Fruit fly (Drosophila melanogaster) whole organism, embryonic: ENCODE measurements around the gene Syt7.

Experiments used
- Ada2b ChIP-seq: fragments of 200-800 bp; sonication (Bioruptor generic); IDR thresholded peaks from 2 replicates; pipeline ENCODE4 v1.3.6; 2022; ENCODE audit warnings: missing biosample characterization, missing genetic modification characterization
- Atf6 ChIP-seq: fragments of 200-800 bp; sonication (Bioruptor generic); IDR thresholded peaks from 2 replicates; pipeline ENCODE4 v1.3.6; 2022; ENCODE audit warnings: missing biosample characterization, missing genetic modification characterization
- CG10147 ChIP-seq: fragments of 200-800 bp; sonication (Bioruptor generic); optimal IDR thresholded peaks from 2 replicates; lab custom pipeline; 2019; ENCODE audit warnings: missing biosample characterization, mild to moderate bottlenecking, missing genetic modification characterization, moderate library complexity
- CG10274 ChIP-seq: fragments of 200-800 bp; sonication (Bioruptor generic); optimal IDR thresholded peaks from 3 replicates; lab custom pipeline; 2017; ENCODE audit warnings: missing biosample characterization, mild to moderate bottlenecking, missing genetic modification characterization
- CG10366 ChIP-seq: fragments of 200-800 bp; sonication (Bioruptor generic); IDR thresholded peaks from 2 replicates; pipeline ENCODE4 v1.3.6; 2022; ENCODE audit warnings: missing biosample characterization, missing genetic modification characterization
- CG10654 ChIP-seq: fragments of 200-800 bp; sonication (Bioruptor generic); optimal IDR thresholded peaks from 2 replicates; lab custom pipeline; 2016; ENCODE audit warnings: missing biosample characterization, missing genetic modification characterization
- CG13424 ChIP-seq: fragments of 200-800 bp; sonication (Bioruptor generic); optimal IDR thresholded peaks from 2 replicates; lab custom pipeline; 2019; ENCODE audit warnings: missing biosample characterization, mild to moderate bottlenecking, missing genetic modification characterization, moderate library complexity
- CG14050 ChIP-seq: fragments of 200-800 bp; sonication (Bioruptor generic); IDR thresholded peaks from 3 replicates; pipeline ENCODE4 v1.3.6; 2022; ENCODE audit warnings: missing biosample characterization, missing genetic modification characterization
- CG14441 ChIP-seq: fragments of 200-800 bp; sonication (Bioruptor generic); IDR thresholded peaks from 2 replicates; pipeline ENCODE4 v1.3.6; 2022; ENCODE audit warnings: missing biosample characterization, missing genetic modification characterization
- CG15479 ChIP-seq: fragments of 200-800 bp; sonication (Bioruptor generic); optimal IDR thresholded peaks from 3 replicates; lab custom pipeline; 2019; ENCODE audit warnings: missing biosample characterization, mild to moderate bottlenecking, missing genetic modification characterization, moderate library complexity
- CG15514 ChIP-seq: fragments of 200-800 bp; sonication (Bioruptor generic); optimal IDR thresholded peaks from 3 replicates; lab custom pipeline; 2017; ENCODE audit warnings: missing biosample characterization, missing genetic modification characterization, mild to moderate bottlenecking, moderate library complexity, missing genetic modification reagents
- CG1647 ChIP-seq: fragments of 200-800 bp; sonication (Bioruptor generic); optimal IDR thresholded peaks from 3 replicates; lab custom pipeline; 2016; ENCODE audit warnings: missing biosample characterization, missing genetic modification characterization
- CG17361 ChIP-seq: fragments of 200-800 bp; sonication (Bioruptor generic); IDR thresholded peaks from 3 replicates; pipeline ENCODE4 v1.3.6; 2022; ENCODE audit warnings: missing biosample characterization, missing genetic modification characterization
- CG2199 ChIP-seq: fragments of 200-800 bp; sonication (Bioruptor generic); IDR thresholded peaks from 3 replicates; pipeline ENCODE4 v1.3.6; 2022; ENCODE audit warnings: missing biosample characterization, missing genetic modification characterization
- CG31441 ChIP-seq: fragments of 200-800 bp; sonication (Bioruptor generic); IDR thresholded peaks from 2 replicates; pipeline ENCODE4 v1.3.6; 2022; ENCODE audit warnings: missing biosample characterization, missing genetic modification characterization
- CG7357 ChIP-seq: fragments of 200-800 bp; sonication (Bioruptor generic); IDR thresholded peaks from 3 replicates; pipeline ENCODE4 v1.3.6; 2022; ENCODE audit warnings: missing biosample characterization, missing genetic modification characterization
- CG7556 ChIP-seq: fragments of 200-800 bp; sonication (Bioruptor generic); optimal IDR thresholded peaks from 2 replicates; lab custom pipeline; 2017; ENCODE audit warnings: missing biosample characterization, mild to moderate bottlenecking, missing genetic modification characterization
- CG8924 ChIP-seq: fragments of 200-800 bp; optimal IDR thresholded peaks from 3 replicates; lab custom pipeline; 2019; ENCODE audit warnings: missing biosample characterization, mild to moderate bottlenecking, missing genetic modification characterization, moderate library complexity
- D19A ChIP-seq: fragments of 200-800 bp; optimal IDR thresholded peaks from 3 replicates; lab custom pipeline; 2019; ENCODE audit warnings: missing biosample characterization, mild to moderate bottlenecking, missing genetic modification characterization, moderate library complexity
- Eip74EF ChIP-seq, 2 experiments: fragments of 200-800 bp in 1 of 2; fragments of >200 bp in 1 of 2; sonication (Bioruptor generic) in 1 of 2; optimal IDR thresholded peaks; 2 replicates each; lab custom pipeline; 2017 to 2019; ENCODE audit warnings: missing biosample characterization in 2 of 2, missing genetic modification characterization in 2 of 2, mild to moderate bottlenecking in 1 of 2, moderate library complexity in 1 of 2
- Ets97D ChIP-seq: fragments of 200-800 bp; sonication (Bioruptor generic); optimal IDR thresholded peaks from 3 replicates; lab custom pipeline; 2016; ENCODE audit warnings: missing biosample characterization, missing genetic modification characterization
- Hr78 ChIP-seq, 2 experiments: fragments of 200-800 bp in 1 of 2; fragments of >200 bp in 1 of 2; sonication (Bioruptor generic) in 1 of 2; optimal IDR thresholded peaks; 2 replicates each; lab custom pipeline; 2017 to 2019; ENCODE audit warnings: missing biosample characterization in 2 of 2, missing genetic modification characterization in 2 of 2, mild to moderate bottlenecking in 1 of 2, moderate library complexity in 1 of 2
- Kr ChIP-seq: fragments of 200-800 bp; sonication (Bioruptor generic); optimal IDR thresholded peaks from 2 replicates; lab custom pipeline; 2017; ENCODE audit warnings: missing biosample characterization, mild to moderate bottlenecking, missing genetic modification characterization
- Lpt ChIP-seq: fragments of >200 bp; optimal IDR thresholded peaks from 2 replicates; lab custom pipeline; 2018; ENCODE audit warnings: missing biosample characterization, missing genetic modification characterization
- MESR4 ChIP-seq: fragments of 200-800 bp; sonication (Bioruptor generic); optimal IDR thresholded peaks from 2 replicates; lab custom pipeline; 2018; ENCODE audit warnings: missing biosample characterization, mild to moderate bottlenecking, missing genetic modification characterization, moderate library complexity
- MTF-1 ChIP-seq: fragments of 200-800 bp; sonication (Bioruptor generic); optimal IDR thresholded peaks from 2 replicates; lab custom pipeline; 2018; ENCODE audit warnings: missing biosample characterization, mild to moderate bottlenecking, missing genetic modification characterization, borderline replicate concordance
- Mes4 ChIP-seq: fragments of 200-800 bp; sonication (Bioruptor generic); optimal IDR thresholded peaks from 2 replicates; lab custom pipeline; 2016; ENCODE audit warnings: missing biosample characterization, missing genetic modification characterization
- Spps ChIP-seq: fragments of 200-800 bp; sonication (Bioruptor generic); optimal IDR thresholded peaks from 2 replicates; lab custom pipeline; 2018; ENCODE audit warnings: missing biosample characterization, mild to moderate bottlenecking, missing genetic modification characterization
- Ssrp ChIP-seq: fragments of 200-800 bp; sonication (Bioruptor generic); optimal IDR thresholded peaks from 2 replicates; lab custom pipeline; 2018; ENCODE audit warnings: missing biosample characterization, mild to moderate bottlenecking, missing genetic modification characterization, moderate library complexity
- Xbp1 ChIP-seq: fragments of 200-800 bp; sonication (Bioruptor generic); optimal IDR thresholded peaks from 3 replicates; lab custom pipeline; 2016; ENCODE audit warnings: missing biosample characterization, mild to moderate bottlenecking, missing genetic modification characterization
- bsh ChIP-seq, 2 experiments: fragments of 200-800 bp; sonication (Bioruptor generic); optimal IDR thresholded peaks; 2 replicates each; lab custom pipeline; 2017 to 2018; ENCODE audit warnings: mild to moderate bottlenecking in 2 of 2, missing biosample characterization in 2 of 2, missing genetic modification characterization in 2 of 2, moderate library complexity in 1 of 2
- cas ChIP-seq: fragments of 200-800 bp; sonication (Bioruptor generic); IDR thresholded peaks from 2 replicates; pipeline ENCODE4 v1.3.6; 2022; ENCODE audit warnings: missing biosample characterization, missing genetic modification characterization
- ci ChIP-seq: fragments of 200-800 bp; sonication (Bioruptor generic); IDR thresholded peaks from 3 replicates; pipeline ENCODE4 v1.3.6; 2022; ENCODE audit warnings: missing biosample characterization, missing genetic modification characterization
- disco-r ChIP-seq: fragments of 200-800 bp; sonication (Bioruptor generic); optimal IDR thresholded peaks from 2 replicates; lab custom pipeline; 2016; ENCODE audit warnings: missing biosample characterization, missing genetic modification characterization
- dmrt11E ChIP-seq: fragments of 200-800 bp; sonication (Bioruptor generic); optimal IDR thresholded peaks from 3 replicates; lab custom pipeline; 2018; ENCODE audit warnings: missing biosample characterization, mild to moderate bottlenecking, missing genetic modification characterization, moderate library complexity
- ewg ChIP-seq: fragments of 200-800 bp; sonication (Bioruptor generic); optimal IDR thresholded peaks from 3 replicates; lab custom pipeline; 2017; ENCODE audit warnings: mild to moderate bottlenecking, missing biosample characterization, missing genetic modification reagents, missing genetic modification characterization
- gcm ChIP-seq: fragments of 200-800 bp; sonication (Bioruptor generic); optimal IDR thresholded peaks from 2 replicates; lab custom pipeline; 2019; ENCODE audit warnings: missing biosample characterization, mild to moderate bottlenecking, missing genetic modification characterization, moderate library complexity
- gfzf ChIP-seq: fragments of 200-800 bp; sonication (Bioruptor generic); optimal IDR thresholded peaks from 2 replicates; lab custom pipeline; 2016; ENCODE audit warnings: missing biosample characterization, mild to moderate bottlenecking, missing genetic modification characterization, moderate library complexity
- ind ChIP-seq: fragments of 200-800 bp; sonication (Bioruptor generic); optimal IDR thresholded peaks from 3 replicates; lab custom pipeline; 2016; ENCODE audit warnings: missing biosample characterization, missing genetic modification characterization
- maf-S ChIP-seq: fragments of 200-800 bp; sonication (Bioruptor generic); optimal IDR thresholded peaks from 2 replicates; lab custom pipeline; 2016; ENCODE audit warnings: missing biosample characterization, missing genetic modification characterization
- nom ChIP-seq: fragments of 200-800 bp; sonication (Bioruptor generic); optimal IDR thresholded peaks from 2 replicates; lab custom pipeline; 2017; ENCODE audit warnings: missing biosample characterization, missing genetic modification characterization, mild to moderate bottlenecking, moderate library complexity, missing genetic modification reagents
- pan ChIP-seq, 4 experiments: fragments of >200 bp in 3 of 4; fragments of 200-800 bp in 1 of 4; sonication (Bioruptor generic) in 1 of 4; optimal IDR thresholded peaks in 3 of 4; IDR thresholded peaks in 1 of 4; 2 replicates each; pipeline versions ENCODE4 v1.3.6 to Lab custom; 2017 to 2022; ENCODE audit warnings: missing biosample characterization in 2 of 4, missing genetic modification characterization in 2 of 4, mixed read lengths in 1 of 4
- sc ChIP-seq, 3 experiments: fragments of >200 bp in 2 of 3; fragments of 200-800 bp in 1 of 3; sonication (Bioruptor generic) in 1 of 3; optimal IDR thresholded peaks; 2 replicates in 2 of 3; 3 replicates in 1 of 3; lab custom pipeline; 2017; ENCODE audit warnings: mild to moderate bottlenecking in 1 of 3, missing biosample characterization in 1 of 3, missing genetic modification characterization in 1 of 3, missing genetic modification reagents in 1 of 3
- sens ChIP-seq: fragments of 200-800 bp; sonication (Bioruptor generic); peaks from one replicate; lab custom pipeline; 2016; ENCODE audit warnings: missing biosample characterization, missing genetic modification characterization
- sna ChIP-seq: fragments of 200-800 bp; sonication (Bioruptor generic); IDR thresholded peaks from 2 replicates; pipeline ENCODE4 v1.3.6; 2022; ENCODE audit warnings: missing biosample characterization, missing genetic modification characterization; ENCODE audit not compliant: partially characterized antibody
- tio ChIP-seq: fragments of 200-800 bp; sonication (Bioruptor generic); optimal IDR thresholded peaks from 2 replicates; lab custom pipeline; 2017; ENCODE audit warnings: missing biosample characterization, missing genetic modification characterization, inconsistent platforms
- ttk ChIP-seq: fragments of 200-800 bp; sonication (Bioruptor generic); IDR thresholded peaks from 2 replicates; pipeline ENCODE4 v2.1.2; 2022; ENCODE audit warnings: missing biosample characterization, missing genetic modification characterization
- tup ChIP-seq: fragments of 200-800 bp; sonication (Bioruptor generic); optimal IDR thresholded peaks from 2 replicates; lab custom pipeline; 2016; ENCODE audit warnings: missing biosample characterization, mild to moderate bottlenecking, missing genetic modification characterization, moderate library complexity
- z ChIP-seq: fragments of 200-800 bp; sonication (Bioruptor generic); IDR thresholded peaks from 3 replicates; pipeline ENCODE4 v1.3.6; 2022; ENCODE audit warnings: missing biosample characterization, missing genetic modification characterization

Gene Syt7

DNA sequence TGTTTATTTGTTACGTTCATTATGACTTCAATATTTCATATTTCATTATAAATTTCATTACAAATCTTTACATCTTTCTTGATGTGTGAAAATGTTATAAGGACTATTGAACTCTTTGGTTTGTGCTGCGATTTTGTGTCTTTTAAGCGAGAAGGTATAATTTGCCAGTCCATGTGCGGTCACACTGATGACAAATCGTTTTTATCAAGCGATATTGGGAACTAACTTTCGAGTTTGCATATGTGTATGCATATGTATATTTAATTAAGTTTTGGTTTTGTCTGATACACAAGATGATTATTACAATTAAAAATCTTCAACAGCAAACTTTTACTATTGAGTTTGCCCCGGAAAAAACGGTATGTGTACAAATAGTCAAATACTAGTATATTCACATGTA is 1.6 kb upstream of the Syt7 start, which contains the start of gene Rad23 (continued):
- TF ChIP-seq CG8924 (tag; lab: Kevin White, UChicago) (peak; percentile 54), Spps (tag; lab: Kevin White, UChicago) (peak; percentile 16), MTF-1 (no peak), disco-r (GFP tag; lab: Kevin White, UChicago) (no peak), bsh (GFP tag; optimal IDR thresholded peaks at IDR 0.05; lab: Kevin White, UChicago) (no peak), CG15514 (GFP tag; lab: Kevin White, UChicago) (no peak), Ada2b (GFP tag; lab: Robert Waterston, UW) (no peak), tup (GFP tag; lab: Kevin White, UChicago) (no peak), MESR4 (peak; percentile 90), CG7556 (no peak), Lpt (no peak), nom (GFP tag; lab: Kevin White, UChicago) (peak; percentile 50), pan (optimal IDR thresholded peaks at IDR 0.05; lab: Kevin White, UChicago) (no peak), pan (GFP tag; optimal IDR thresholded peaks at IDR 0.05 in 1 of 2, IDR thresholded peaks at IDR 0.05 in 1 of 2) (no peak), sens (peak; percentile 77), Xbp1 (GFP tag; lab: Kevin White, UChicago) (peak; percentile 30), Eip74EF (GFP tag; optimal IDR thresholded peaks at IDR 0.05; lab: Kevin White, UChicago) (peak; percentile 7 to 51), sna (no peak), CG10147 (GFP tag; lab: Kevin White, UChicago) (no peak), gfzf (GFP tag; lab: Kevin White, UChicago) (peak; percentile 80), ewg (peak; percentile 27), CG1647 (GFP tag; lab: Kevin White, UChicago) (no peak), gcm (GFP tag; lab: Kevin White, UChicago) (no peak), CG15479 (GFP tag; lab: Kevin White, UChicago) (no peak), Kr (no peak), maf-S (GFP tag; lab: Kevin White, UChicago) (no peak), Hr78 (GFP tag; optimal IDR thresholded peaks at IDR 0.05; lab: Kevin White, UChicago) (peak in 1 of 2 experiments; percentile 32), CG14441 (no peak), D19A (peak; percentile 49), ttk (GFP tag; lab: Robert Waterston, UW) (no peak), dmrt11E (tag; lab: Kevin White, UChicago) (peak; percentile 39), Ssrp (tag; lab: Kevin White, UChicago) (no peak), CG14050 (GFP tag; lab: Robert Waterston, UW) (no peak), CG10274 (GFP tag; lab: Kevin White, UChicago) (no peak), CG31441 (GFP tag; lab: Robert Waterston, UW) (peak; percentile 42; the same call in 1 of the 2 replicates), CG17361 (GFP tag; lab: Robert Waterston, UW) (peak; percentile 42; the same call in 1 of the 3 replicates), Ets97D (GFP tag; lab: Kevin White, UChicago) (peak; percentile 49), CG2199 (GFP tag; lab: Robert Waterston, UW) (no peak), ind (GFP tag; lab: Kevin White, UChicago) (no peak), Atf6 (GFP tag; lab: Robert Waterston, UW) (no peak), CG10654 (GFP tag; lab: Kevin White, UChicago) (no peak), ci (GFP tag; lab: Robert Waterston, UW) (no peak), CG7357 (GFP tag; lab: Robert Waterston, UW) (peak; percentile 97), tio (GFP tag; lab: Kevin White, UChicago) (no peak), Mes4 (GFP tag; lab: Kevin White, UChicago) (no peak), CG10366 (GFP tag; lab: Robert Waterston, UW) (no peak), sc (optimal IDR thresholded peaks at IDR 0.05; lab: Kevin White, UChicago) (no peak), sc (GFP tag; optimal IDR thresholded peaks at IDR 0.05; lab: Kevin White, UChicago) (no peak), z (GFP tag; lab: Robert Waterston, UW) (no peak), cas (GFP tag; lab: Robert Waterston, UW) (no peak), CG13424 (tag; lab: Kevin White, UChicago) (peak; percentile 26)
